Fruit fly (Drosophila melanogaster) whole organism, embryonic: Measurements from ENCODE around the gene CG12017.

Experiments used
- CG10565 ChIP-seq: fragments of 200-800 bp; sonication (Bioruptor generic); optimal IDR thresholded peaks from 3 replicates; lab custom pipeline; 2016; ENCODE audit warnings: missing biosample characterization, mild to moderate bottlenecking, missing genetic modification characterization
- CG11456 ChIP-seq: fragments of 200-800 bp; sonication (Bioruptor generic); IDR thresholded peaks from 3 replicates; pipeline ENCODE4 v1.3.6; 2022; ENCODE audit warnings: missing biosample characterization, missing genetic modification characterization
- CG12155 ChIP-seq: fragments of 200-800 bp; sonication (Bioruptor generic); optimal IDR thresholded peaks from 3 replicates; lab custom pipeline; 2016; ENCODE audit warnings: missing biosample characterization, missing genetic modification characterization
- CG12219 ChIP-seq: fragments of 200-800 bp; sonication (Bioruptor generic); optimal IDR thresholded peaks from 3 replicates; lab custom pipeline; 2018; ENCODE audit warnings: missing biosample characterization, mild to moderate bottlenecking, missing genetic modification characterization
- CG12299 ChIP-seq: fragments of 200-800 bp; sonication (Bioruptor generic); optimal IDR thresholded peaks from 2 replicates; lab custom pipeline; 2018; ENCODE audit warnings: missing biosample characterization, mild to moderate bottlenecking, missing genetic modification characterization
- CG15073 ChIP-seq: fragments of 200-800 bp; sonication (Bioruptor generic); optimal IDR thresholded peaks from 2 replicates; lab custom pipeline; 2016; ENCODE audit warnings: missing biosample characterization, missing genetic modification characterization
- CG15514 ChIP-seq: fragments of 200-800 bp; sonication (Bioruptor generic); optimal IDR thresholded peaks from 3 replicates; lab custom pipeline; 2017; ENCODE audit warnings: missing biosample characterization, missing genetic modification characterization, mild to moderate bottlenecking, moderate library complexity, missing genetic modification reagents
- CG1603 ChIP-seq: fragments of 200-800 bp; sonication (Bioruptor generic); optimal IDR thresholded peaks from 2 replicates; lab custom pipeline; 2019; ENCODE audit warnings: missing biosample characterization, mild to moderate bottlenecking, missing genetic modification characterization, moderate library complexity
- CG17328 ChIP-seq: fragments of 200-800 bp; sonication (Bioruptor generic); IDR thresholded peaks from 2 replicates; pipeline ENCODE4 v1.3.6; 2022; ENCODE audit warnings: missing biosample characterization, missing genetic modification characterization
- CG17361 ChIP-seq: fragments of 200-800 bp; sonication (Bioruptor generic); IDR thresholded peaks from 3 replicates; pipeline ENCODE4 v1.3.6; 2022; ENCODE audit warnings: missing biosample characterization, missing genetic modification characterization
- CG1792 ChIP-seq: fragments of 200-800 bp; sonication (Bioruptor generic); optimal IDR thresholded peaks from 2 replicates; lab custom pipeline; 2016; ENCODE audit warnings: missing biosample characterization, missing genetic modification characterization
- CG1832 ChIP-seq: fragments of 200-800 bp; sonication (Bioruptor generic); optimal IDR thresholded peaks from 2 replicates; lab custom pipeline; 2017; ENCODE audit warnings: missing biosample characterization, mild to moderate bottlenecking, missing genetic modification characterization, inconsistent platforms
- CG18619 ChIP-seq: fragments of 200-800 bp; sonication (Bioruptor generic); optimal IDR thresholded peaks from 3 replicates; lab custom pipeline; 2017; ENCODE audit warnings: missing biosample characterization, mild to moderate bottlenecking, missing genetic modification characterization
- CG2120 ChIP-seq: fragments of 200-800 bp; sonication (Bioruptor generic); optimal IDR thresholded peaks from 3 replicates; lab custom pipeline; 2016; ENCODE audit warnings: missing biosample characterization, missing genetic modification characterization
- CG30403 ChIP-seq: fragments of 200-800 bp; sonication (Bioruptor generic); optimal IDR thresholded peaks from 3 replicates; lab custom pipeline; 2016; ENCODE audit warnings: missing biosample characterization, missing genetic modification characterization
- CG30431 ChIP-seq: fragments of 200-800 bp; sonication (Bioruptor generic); optimal IDR thresholded peaks from 2 replicates; lab custom pipeline; 2017; ENCODE audit warnings: missing biosample characterization, missing genetic modification characterization
- CG31365 ChIP-seq: fragments of 200-800 bp; sonication (Bioruptor generic); optimal IDR thresholded peaks from 2 replicates; lab custom pipeline; 2018; ENCODE audit warnings: missing biosample characterization, mild to moderate bottlenecking, missing genetic modification characterization
- CG4404 ChIP-seq: fragments of 200-800 bp; sonication (Bioruptor generic); IDR thresholded peaks from 2 replicates; pipeline ENCODE4 v1.3.6; 2022; ENCODE audit warnings: missing biosample characterization, missing genetic modification characterization
- CG4424 ChIP-seq: fragments of 200-800 bp; sonication (Bioruptor generic); optimal IDR thresholded peaks from 3 replicates; lab custom pipeline; 2016; ENCODE audit warnings: missing biosample characterization, missing genetic modification characterization
- CG6683 ChIP-seq: fragments of 200-800 bp; sonication (Bioruptor generic); optimal IDR thresholded peaks from 2 replicates; lab custom pipeline; 2017; ENCODE audit warnings: missing biosample characterization, mild to moderate bottlenecking, missing genetic modification characterization, missing genetic modification reagents
- CG6791 ChIP-seq: fragments of 200-800 bp; sonication (Bioruptor generic); IDR thresholded peaks from 3 replicates; pipeline ENCODE4 v1.3.6; 2022; ENCODE audit warnings: missing biosample characterization, missing genetic modification characterization; ENCODE audit not compliant: partially characterized antibody
- CG7357 ChIP-seq: fragments of 200-800 bp; sonication (Bioruptor generic); IDR thresholded peaks from 3 replicates; pipeline ENCODE4 v1.3.6; 2022; ENCODE audit warnings: missing biosample characterization, missing genetic modification characterization
- CG7839 ChIP-seq: fragments of 200-800 bp; sonication (Bioruptor generic); optimal IDR thresholded peaks from 3 replicates; lab custom pipeline; 2018; ENCODE audit warnings: missing biosample characterization, mild to moderate bottlenecking, missing genetic modification characterization, moderate library complexity
- CG8359 ChIP-seq: fragments of 200-800 bp; sonication (Bioruptor generic); optimal IDR thresholded peaks from 2 replicates; lab custom pipeline; 2017; ENCODE audit warnings: missing biosample characterization, mild to moderate bottlenecking, missing genetic modification characterization, borderline replicate concordance
- Dip2 ChIP-seq: fragments of 200-800 bp; sonication (Bioruptor generic); IDR thresholded peaks from 2 replicates; pipeline ENCODE4 v1.3.6; 2022; ENCODE audit warnings: missing biosample characterization, missing genetic modification characterization
- HLH3B ChIP-seq: fragments of 200-800 bp; sonication (Bioruptor generic); IDR thresholded peaks from 2 replicates; pipeline ENCODE4 v1.3.6; 2022; ENCODE audit warnings: missing biosample characterization, missing genetic modification characterization
- Hand ChIP-seq: fragments of 200-800 bp; sonication (Bioruptor generic); optimal IDR thresholded peaks from 2 replicates; lab custom pipeline; 2017; ENCODE audit warnings: mild to moderate bottlenecking, missing biosample characterization, missing genetic modification reagents, missing genetic modification characterization
- Kr ChIP-seq: fragments of 200-800 bp; sonication (Bioruptor generic); optimal IDR thresholded peaks from 2 replicates; lab custom pipeline; 2017; ENCODE audit warnings: missing biosample characterization, mild to moderate bottlenecking, missing genetic modification characterization
- Mes4 ChIP-seq: fragments of 200-800 bp; sonication (Bioruptor generic); optimal IDR thresholded peaks from 2 replicates; lab custom pipeline; 2016; ENCODE audit warnings: missing biosample characterization, missing genetic modification characterization
- Neu2 ChIP-seq: fragments of 200-800 bp; sonication (Bioruptor generic); optimal IDR thresholded peaks from 3 replicates; lab custom pipeline; 2016; ENCODE audit warnings: missing biosample characterization, missing genetic modification characterization, borderline replicate concordance
- Optix ChIP-seq: fragments of 200-800 bp; sonication (Bioruptor generic); IDR thresholded peaks from 3 replicates; pipeline ENCODE4 v1.3.6; 2022; ENCODE audit warnings: missing biosample characterization, missing genetic modification characterization
- Ptx1 ChIP-seq: fragments of 200-800 bp; sonication (Bioruptor generic); IDR thresholded peaks from 2 replicates; pipeline ENCODE4 v1.3.6; 2022; ENCODE audit warnings: missing biosample characterization, missing genetic modification characterization
- Sry-β ChIP-seq: fragments of 200-800 bp; sonication (Bioruptor generic); optimal IDR thresholded peaks from 2 replicates; lab custom pipeline; 2018; ENCODE audit warnings: missing biosample characterization, mild to moderate bottlenecking, missing genetic modification characterization, moderate library complexity
- bbx ChIP-seq: fragments of 200-800 bp; sonication (Bioruptor generic); IDR thresholded peaks from 2 replicates; pipeline ENCODE4 v1.3.6; 2022; ENCODE audit warnings: missing biosample characterization, missing genetic modification characterization; ENCODE audit not compliant: partially characterized antibody
- chinmo ChIP-seq: fragments of 200-800 bp; sonication (Bioruptor generic); IDR thresholded peaks from 4 replicates; pipeline ENCODE4 v1.3.6; 2022; ENCODE audit warnings: missing biosample characterization, missing genetic modification characterization; ENCODE audit not compliant: partially characterized antibody
- esg ChIP-seq: fragments of 200-800 bp; sonication (Bioruptor generic); conservative IDR thresholded peaks from 2 replicates; pipeline ENCODE4 v1.3.6; 2022; ENCODE audit warnings: missing biosample characterization, missing genetic modification characterization
- fd64A ChIP-seq: fragments of 200-800 bp; sonication (Bioruptor generic); optimal IDR thresholded peaks from 3 replicates; lab custom pipeline; 2018; ENCODE audit warnings: missing biosample characterization, mild to moderate bottlenecking, missing genetic modification characterization
- fd96Cb ChIP-seq: fragments of 200-800 bp; sonication (Bioruptor generic); optimal IDR thresholded peaks from 2 replicates; lab custom pipeline; 2018; ENCODE audit warnings: missing biosample characterization, mild to moderate bottlenecking, missing genetic modification characterization, moderate library complexity
- grau ChIP-seq: fragments of 200-800 bp; optimal IDR thresholded peaks from 3 replicates; lab custom pipeline; 2019; ENCODE audit warnings: missing biosample characterization, mild to moderate bottlenecking, missing genetic modification characterization, moderate library complexity
- hb ChIP-seq: fragments of 200-800 bp; sonication (Bioruptor generic); IDR thresholded peaks from 3 replicates; pipeline ENCODE4 v1.3.6; 2022; ENCODE audit warnings: missing biosample characterization, missing genetic modification characterization; ENCODE audit not compliant: partially characterized antibody
- nerfin-1 ChIP-seq: fragments of 200-800 bp; sonication (Bioruptor generic); optimal IDR thresholded peaks from 3 replicates; lab custom pipeline; 2019; ENCODE audit warnings: missing biosample characterization, mild to moderate bottlenecking, missing genetic modification characterization, moderate library complexity
- oc ChIP-seq: fragments of 200-800 bp; sonication (Bioruptor generic); optimal IDR thresholded peaks from 2 replicates; lab custom pipeline; 2018; ENCODE audit warnings: missing biosample characterization, mild to moderate bottlenecking, missing genetic modification characterization, moderate library complexity
- sr ChIP-seq: fragments of 200-800 bp; sonication (Bioruptor generic); IDR thresholded peaks from 3 replicates; pipeline ENCODE4 v1.3.6; 2022; ENCODE audit warnings: missing biosample characterization, missing genetic modification characterization
- stc ChIP-seq: fragments of 200-800 bp; sonication (Bioruptor generic); IDR thresholded peaks from 2 replicates; pipeline ENCODE4 v1.3.6; 2022; ENCODE audit warnings: missing biosample characterization, missing genetic modification characterization
- tgo ChIP-seq: fragments of 200-800 bp; sonication (Bioruptor generic); IDR thresholded peaks from 3 replicates; pipeline ENCODE4 v1.3.6; 2022; ENCODE audit warnings: missing biosample characterization, missing genetic modification characterization
- tin ChIP-seq: fragments of 200-800 bp; sonication (Bioruptor generic); optimal IDR thresholded peaks from 3 replicates; lab custom pipeline; 2016; ENCODE audit warnings: missing biosample characterization, missing genetic modification characterization
- trem ChIP-seq: fragments of 200-800 bp; optimal IDR thresholded peaks from 3 replicates; lab custom pipeline; 2019; ENCODE audit warnings: missing biosample characterization, mild to moderate bottlenecking, missing genetic modification characterization, moderate library complexity
- trh ChIP-seq: fragments of 200-800 bp; sonication (Bioruptor generic); optimal IDR thresholded peaks from 2 replicates; lab custom pipeline; 2016; ENCODE audit warnings: missing biosample characterization, missing genetic modification characterization

The CG12017 gene

DNA sequence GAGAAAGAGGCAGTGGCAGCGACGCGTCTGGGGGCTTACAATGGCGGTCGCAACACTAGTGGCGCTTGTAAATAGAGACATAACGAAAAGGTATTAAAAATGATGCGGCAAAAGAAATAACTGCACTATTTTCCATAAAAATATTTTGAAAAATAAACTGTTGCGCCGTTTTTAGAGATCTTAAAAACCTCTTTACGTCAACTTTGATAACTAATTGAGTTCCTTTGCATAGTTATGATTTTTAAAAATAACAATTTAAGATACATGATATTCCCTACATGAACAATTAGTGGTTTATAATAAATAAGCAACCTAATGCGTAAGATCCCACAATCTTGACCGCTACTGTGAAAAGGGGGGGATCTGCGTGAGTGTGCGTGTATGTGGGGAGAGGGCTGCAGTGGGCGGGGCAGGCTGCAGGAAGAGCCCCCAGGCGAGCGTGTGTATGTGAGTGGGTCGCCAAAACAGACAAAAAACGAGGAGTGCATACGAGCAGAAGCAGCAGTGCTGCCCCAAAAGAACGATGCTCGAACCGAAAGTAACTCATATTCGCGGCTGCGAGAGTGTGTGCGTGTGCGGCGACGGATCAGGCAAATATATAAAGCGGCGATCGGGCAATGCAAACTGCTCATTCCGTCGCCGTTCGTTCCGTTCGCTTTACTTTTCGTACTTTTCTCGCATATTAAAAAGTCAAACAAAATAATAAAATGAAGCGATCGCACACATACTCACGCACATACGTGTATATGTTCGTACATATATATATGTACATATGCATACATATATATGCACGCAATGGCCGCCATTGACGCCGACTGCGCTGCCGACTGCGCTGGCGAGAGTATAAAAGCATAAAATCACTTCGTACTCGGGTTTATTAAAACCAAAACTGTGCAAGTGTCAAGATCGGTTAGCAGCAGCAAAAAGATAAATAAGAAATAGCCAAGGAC lies 31.1 kb upstream of the CG12017 start (continued):
- no peak for TF ChIP-seq bbx (GFP tag; lab: Robert Waterston, UW)
- TF ChIP-seq hb (GFP tag; lab: Robert Waterston, UW) = no peak
- no peak for TF ChIP-seq CG4404
- TF ChIP-seq tin = peak; percentile 6
- 0 out of 3 replicates have a peak, but pooled peaks have one; percentile 31 for TF ChIP-seq tgo
- TF ChIP-seq fd64A = no peak
- no peak for TF ChIP-seq CG17328 (GFP tag; lab: Robert Waterston, UW)
- no peak for TF ChIP-seq Optix (GFP tag; lab: Robert Waterston, UW)
- TF ChIP-seq Neu2 = no peak
- TF ChIP-seq Dip2 (GFP tag; lab: Robert Waterston, UW) = no peak
- no peak for TF ChIP-seq CG8359 (GFP tag; lab: Kevin White, UChicago)
- TF ChIP-seq CG31365 (tag; lab: Kevin White, UChicago) = no peak
- TF ChIP-seq grau (tag; lab: Kevin White, UChicago) = peak; percentile 53
- TF ChIP-seq esg (GFP tag; lab: Robert Waterston, UW) = peak; percentile 48
- TF ChIP-seq trem (tag; lab: Kevin White, UChicago) = no peak
- TF ChIP-seq CG2120 = peak; percentile 47
- no peak for TF ChIP-seq HLH3B
- no peak for TF ChIP-seq Hand (GFP tag; lab: Kevin White, UChicago)
- TF ChIP-seq stc = peak; percentile 12; the same call in 1 of the 2 replicates
- TF ChIP-seq CG7357 = 0 out of 3 replicates have a peak, but pooled peaks have one; percentile 46
- TF ChIP-seq Mes4 (GFP tag; lab: Kevin White, UChicago) = no peak
- no peak for TF ChIP-seq CG1792 (GFP tag; lab: Kevin White, UChicago)
- TF ChIP-seq CG30431 = peak; percentile 41
- no peak for TF ChIP-seq trh
- TF ChIP-seq CG12219 (GFP tag; lab: Kevin White, UChicago) = peak; percentile 38
- no peak for TF ChIP-seq CG11456 (GFP tag; lab: Robert Waterston, UW)
- TF ChIP-seq CG4424 (GFP tag; lab: Kevin White, UChicago) = peak; percentile 36
- TF ChIP-seq CG7839 (tag; lab: Kevin White, UChicago) = peak; percentile 53
- no peak for TF ChIP-seq Ptx1 (GFP tag; lab: Robert Waterston, UW)
- no peak for TF ChIP-seq CG1603 (tag; lab: Kevin White, UChicago)
- TF ChIP-seq fd96Cb (tag; lab: Kevin White, UChicago) = peak; percentile 38
- TF ChIP-seq CG15514 (GFP tag; lab: Kevin White, UChicago) = no peak
- peak; percentile 29 for TF ChIP-seq oc
- no peak for TF ChIP-seq CG6791 (GFP tag; lab: Robert Waterston, UW)
- TF ChIP-seq CG12299 (tag; lab: Kevin White, UChicago) = no peak
- TF ChIP-seq sr (GFP tag; lab: Robert Waterston, UW) = no peak
- TF ChIP-seq CG30403 (GFP tag; lab: Kevin White, UChicago) = peak; percentile 56
- 0 out of 4 replicates have a peak, but pooled peaks have one; percentile 3 for TF ChIP-seq chinmo (GFP tag; lab: Robert Waterston, UW)
- TF ChIP-seq CG18619 (GFP tag; lab: Kevin White, UChicago) = peak; percentile 45
- no peak for TF ChIP-seq Sry-β (GFP tag; lab: Kevin White, UChicago)
- no peak for TF ChIP-seq nerfin-1 (tag; lab: Kevin White, UChicago)
- TF ChIP-seq Kr (GFP tag; lab: Kevin White, UChicago) = no peak
- TF ChIP-seq CG15073 (GFP tag; lab: Kevin White, UChicago) = peak; percentile 5
- no peak for TF ChIP-seq CG6683
- peak; percentile 22 for TF ChIP-seq CG12155
- no peak for TF ChIP-seq CG10565 (GFP tag; lab: Kevin White, UChicago)
- no peak for TF ChIP-seq CG1832 (GFP tag; lab: Kevin White, UChicago)
- TF ChIP-seq CG17361 = peak; percentile 37; the same call in 1 of the 3 replicates
